Fruit fly (Drosophila melanogaster) Kc167 (cell line): ENCODE measurements around the gene CG9733.

Source experiments
- Myc ChIP-seq: fragments of >200 bp; optimal IDR thresholded peaks from 2 replicates; lab custom pipeline; 2017; ENCODE audit warnings: missing external identifiers
- h ChIP-seq: fragments of >200 bp; optimal IDR thresholded peaks from 3 replicates; lab custom pipeline; 2018; ENCODE audit warnings: missing external identifiers
- insv ChIP-seq: fragments of >200 bp; optimal IDR thresholded peaks from 3 replicates; lab custom pipeline; 2018; ENCODE audit warnings: missing external identifiers
- psq ChIP-seq: fragments of >200 bp; optimal IDR thresholded peaks from 2 replicates; lab custom pipeline; 2017; ENCODE audit warnings: missing external identifiers
- ttk ChIP-seq: sonication (Bioruptor generic); optimal IDR thresholded peaks from 2 replicates; lab custom pipeline; 2017; ENCODE audit warnings: missing external identifiers

dm6 chr3R:30293478-30294122 is 47.1 kb upstream of the CG9733 start:
- TF ChIP-seq insv (lab: Kevin White, UChicago), result no peak
- TF ChIP-seq psq (lab: Kevin White, UChicago), result no peak
- TF ChIP-seq h (lab: Kevin White, UChicago), result no peak
- TF ChIP-seq Myc, result no peak
- no peak for TF ChIP-seq ttk
